Fruit fly (Drosophila melanogaster) whole organism, embryonic: ENCODE measurements around the gene Tob.

Source experiments
- ATbp ChIP-seq: fragments of 200-800 bp; sonication (Bioruptor generic); optimal IDR thresholded peaks from 2 replicates; lab custom pipeline; 2017; ENCODE audit warnings: missing biosample characterization, mild to moderate bottlenecking, missing genetic modification characterization, missing genetic modification reagents
- Awh ChIP-seq: fragments of 200-800 bp; sonication (Bioruptor generic); IDR thresholded peaks from 2 replicates; pipeline ENCODE4, ENCODE4 v1.3.6; 2022; ENCODE audit warnings: missing biosample characterization, missing genetic modification characterization
- CG11695 ChIP-seq: fragments of 200-800 bp; sonication (Bioruptor generic); IDR thresholded peaks from 3 replicates; pipeline ENCODE4 v1.3.6; 2022; ENCODE audit warnings: missing biosample characterization, missing genetic modification characterization
- CG12659 ChIP-seq: fragments of 200-800 bp; sonication (Bioruptor generic); optimal IDR thresholded peaks from 3 replicates; lab custom pipeline; 2017; ENCODE audit warnings: mild to moderate bottlenecking, missing biosample characterization, missing genetic modification reagents, missing genetic modification characterization
- CG12769 ChIP-seq: fragments of 200-800 bp; sonication (Bioruptor generic); optimal IDR thresholded peaks from 2 replicates; lab custom pipeline; 2019; ENCODE audit warnings: missing biosample characterization, mild to moderate bottlenecking, missing genetic modification characterization, moderate library complexity
- CG13624 ChIP-seq: fragments of 200-800 bp; sonication (Bioruptor generic); optimal IDR thresholded peaks from 2 replicates; lab custom pipeline; 2016; ENCODE audit warnings: missing biosample characterization, missing genetic modification characterization
- CG17802 ChIP-seq: fragments of 200-800 bp; sonication (Bioruptor generic); optimal IDR thresholded peaks from 2 replicates; lab custom pipeline; 2018; ENCODE audit warnings: missing biosample characterization, mild to moderate bottlenecking, missing genetic modification characterization, moderate library complexity
- CG18011 ChIP-seq: fragments of 200-800 bp; sonication (Bioruptor generic); optimal IDR thresholded peaks from 2 replicates; lab custom pipeline; 2017; ENCODE audit warnings: missing biosample characterization, missing genetic modification characterization, mild to moderate bottlenecking, moderate library complexity, missing genotype
- CG18619 ChIP-seq: fragments of 200-800 bp; sonication (Bioruptor generic); optimal IDR thresholded peaks from 3 replicates; lab custom pipeline; 2017; ENCODE audit warnings: missing biosample characterization, mild to moderate bottlenecking, missing genetic modification characterization
- CG18764 ChIP-seq: fragments of 200-800 bp; sonication (Bioruptor generic); optimal IDR thresholded peaks from 3 replicates; lab custom pipeline; 2016; ENCODE audit warnings: missing biosample characterization, missing genetic modification characterization
- CG2199 ChIP-seq: fragments of 200-800 bp; sonication (Bioruptor generic); IDR thresholded peaks from 3 replicates; pipeline ENCODE4 v1.3.6; 2022; ENCODE audit warnings: missing biosample characterization, missing genetic modification characterization
- CG31224 ChIP-seq: fragments of 200-800 bp; sonication (Bioruptor generic); IDR thresholded peaks from 2 replicates; pipeline ENCODE4 v1.3.6; 2022; ENCODE audit warnings: missing biosample characterization, missing genetic modification characterization
- CG3163 ChIP-seq: fragments of 200-800 bp; sonication (Bioruptor generic); optimal IDR thresholded peaks from 3 replicates; lab custom pipeline; 2016; ENCODE audit warnings: missing biosample characterization, missing genetic modification characterization
- CG34224 ChIP-seq: fragments of 200-800 bp; sonication (Bioruptor generic); IDR thresholded peaks from 3 replicates; pipeline ENCODE4 v1.3.6; 2022; ENCODE audit warnings: missing biosample characterization, missing genetic modification characterization; ENCODE audit not compliant: partially characterized antibody
- CG3995 ChIP-seq: fragments of 200-800 bp; sonication (Bioruptor generic); optimal IDR thresholded peaks from 3 replicates; lab custom pipeline; 2016; ENCODE audit warnings: missing biosample characterization, missing genetic modification characterization
- CG4360 ChIP-seq: fragments of 200-800 bp; sonication (Bioruptor generic); IDR thresholded peaks from 2 replicates; pipeline ENCODE4 v1.3.6; 2022; ENCODE audit warnings: missing biosample characterization, missing genetic modification characterization
- CG8089 ChIP-seq: fragments of 200-800 bp; sonication (Bioruptor generic); optimal IDR thresholded peaks from 3 replicates; lab custom pipeline; 2016; ENCODE audit warnings: missing biosample characterization, missing genetic modification characterization
- CG8290 ChIP-seq, 3 experiments: fragments of 200-800 bp; sonication (Bioruptor generic); optimal IDR thresholded peaks; 2 replicates each; lab custom pipeline; 2016 to 2019; ENCODE audit warnings: missing biosample characterization in 3 of 3, missing genetic modification characterization in 3 of 3, mild to moderate bottlenecking in 2 of 3, moderate library complexity in 1 of 3
- CG8388 ChIP-seq: fragments of 200-800 bp; sonication (Bioruptor generic); optimal IDR thresholded peaks from 2 replicates; lab custom pipeline; 2019; ENCODE audit warnings: missing biosample characterization, mild to moderate bottlenecking, missing genetic modification characterization, moderate library complexity
- CG9215 ChIP-seq: fragments of 200-800 bp; sonication (Bioruptor generic); IDR thresholded peaks from 2 replicates; pipeline ENCODE4 v1.3.6; 2022; ENCODE audit warnings: missing biosample characterization, missing genetic modification characterization
- CG9437 ChIP-seq: fragments of 200-800 bp; sonication (Bioruptor generic); optimal IDR thresholded peaks from 2 replicates; lab custom pipeline; 2018; ENCODE audit warnings: missing biosample characterization, mild to moderate bottlenecking, missing genetic modification characterization
- CG9797 ChIP-seq: fragments of 200-800 bp; sonication (Bioruptor generic); optimal IDR thresholded peaks from 3 replicates; lab custom pipeline; 2018; ENCODE audit warnings: missing biosample characterization, mild to moderate bottlenecking, missing genetic modification characterization
- Dad ChIP-seq: fragments of 200-800 bp; sonication (Bioruptor generic); optimal IDR thresholded peaks from 3 replicates; lab custom pipeline; 2016; ENCODE audit warnings: missing biosample characterization, missing genetic modification characterization
- Dfd ChIP-seq, 2 experiments: fragments of >200 bp; optimal IDR thresholded peaks; 2 replicates each; lab custom pipeline; 2017; ENCODE audit warnings: missing biosample characterization in 2 of 2, missing genetic modification characterization in 2 of 2
- Dip3 ChIP-seq: fragments of 200-800 bp; sonication (Bioruptor generic); optimal IDR thresholded peaks from 3 replicates; lab custom pipeline; 2016; ENCODE audit warnings: missing biosample characterization, missing genetic modification characterization
- Doc3 ChIP-seq: fragments of 200-800 bp; sonication (Bioruptor generic); IDR thresholded peaks from 3 replicates; pipeline ENCODE4 v1.3.6; 2022; ENCODE audit warnings: missing biosample characterization, missing genetic modification characterization; ENCODE audit not compliant: partially characterized antibody
- Ets65A ChIP-seq: fragments of 200-800 bp; sonication (Bioruptor generic); peaks from one replicate; lab custom pipeline; 2016; ENCODE audit warnings: missing biosample characterization, missing genetic modification characterization
- HHEX ChIP-seq: fragments of 200-800 bp; sonication (Bioruptor generic); optimal IDR thresholded peaks from 3 replicates; lab custom pipeline; 2017; ENCODE audit warnings: missing biosample characterization, mild to moderate bottlenecking, missing genetic modification characterization, missing genetic modification reagents
- HmgZ ChIP-seq: fragments of 200-800 bp; sonication (Bioruptor generic); optimal IDR thresholded peaks from 2 replicates; lab custom pipeline; 2018; ENCODE audit warnings: missing biosample characterization, mild to moderate bottlenecking, missing genetic modification characterization
- Meics ChIP-seq: fragments of 200-800 bp; sonication (Bioruptor generic); optimal IDR thresholded peaks from 2 replicates; lab custom pipeline; 2017; ENCODE audit warnings: missing biosample characterization, mild to moderate bottlenecking, missing genetic modification characterization
- Myb ChIP-seq: fragments of 200-800 bp; sonication (Bioruptor generic); optimal IDR thresholded peaks from 2 replicates; lab custom pipeline; 2016; ENCODE audit warnings: missing biosample characterization, missing genetic modification characterization
- NC2β ChIP-seq: fragments of 200-800 bp; sonication (Bioruptor generic); optimal IDR thresholded peaks from 2 replicates; lab custom pipeline; 2016; ENCODE audit warnings: missing biosample characterization, missing genetic modification characterization
- NfI ChIP-seq: fragments of 200-800 bp; sonication (Bioruptor generic); optimal IDR thresholded peaks from 3 replicates; lab custom pipeline; 2018; ENCODE audit warnings: missing biosample characterization, mild to moderate bottlenecking, missing genetic modification characterization, moderate library complexity
- Ravus ChIP-seq: fragments of 200-800 bp; sonication (Bioruptor generic); IDR thresholded peaks from 2 replicates; pipeline ENCODE4 v1.3.6; 2022; ENCODE audit warnings: missing biosample characterization, missing genetic modification characterization
- Vsx1 ChIP-seq: fragments of 200-800 bp; sonication (Bioruptor generic); optimal IDR thresholded peaks from 2 replicates; lab custom pipeline; 2017; ENCODE audit warnings: missing biosample characterization, mild to moderate bottlenecking, missing genetic modification characterization, missing genetic modification reagents
- Xbp1 ChIP-seq: fragments of 200-800 bp; sonication (Bioruptor generic); optimal IDR thresholded peaks from 3 replicates; lab custom pipeline; 2016; ENCODE audit warnings: missing biosample characterization, mild to moderate bottlenecking, missing genetic modification characterization
- cas ChIP-seq: fragments of 200-800 bp; sonication (Bioruptor generic); IDR thresholded peaks from 2 replicates; pipeline ENCODE4 v1.3.6; 2022; ENCODE audit warnings: missing biosample characterization, missing genetic modification characterization
- crc ChIP-seq: fragments of 200-800 bp; sonication (Bioruptor generic); optimal IDR thresholded peaks from 2 replicates; lab custom pipeline; 2016; ENCODE audit warnings: missing biosample characterization, missing genetic modification characterization
- crp ChIP-seq, 2 experiments: fragments of 200-800 bp; sonication (Bioruptor generic); optimal IDR thresholded peaks; 2 replicates in 1 of 2; 3 replicates in 1 of 2; lab custom pipeline; 2017; ENCODE audit warnings: missing biosample characterization in 2 of 2, missing genetic modification characterization in 2 of 2, mild to moderate bottlenecking in 1 of 2, moderate library complexity in 1 of 2
- emc ChIP-seq: fragments of 200-800 bp; sonication (Bioruptor generic); optimal IDR thresholded peaks from 2 replicates; lab custom pipeline; 2016; ENCODE audit warnings: missing biosample characterization, missing genetic modification characterization
- ewg ChIP-seq: fragments of 200-800 bp; sonication (Bioruptor generic); optimal IDR thresholded peaks from 3 replicates; lab custom pipeline; 2017; ENCODE audit warnings: mild to moderate bottlenecking, missing biosample characterization, missing genetic modification reagents, missing genetic modification characterization
- eyg ChIP-seq: fragments of 200-800 bp; sonication (Bioruptor generic); optimal IDR thresholded peaks from 3 replicates; lab custom pipeline; 2016; ENCODE audit warnings: missing biosample characterization, missing genetic modification characterization
- hbn ChIP-seq: fragments of 200-800 bp; sonication (Bioruptor generic); IDR thresholded peaks from 2 replicates; pipeline ENCODE4 v1.3.6; 2022; ENCODE audit warnings: missing biosample characterization, missing genetic modification characterization; ENCODE audit not compliant: partially characterized antibody
- phol ChIP-seq: fragments of 200-800 bp; sonication (Bioruptor generic); optimal IDR thresholded peaks from 3 replicates; lab custom pipeline; 2018; ENCODE audit warnings: missing biosample characterization, mild to moderate bottlenecking, missing genetic modification characterization, moderate library complexity
- prd ChIP-seq, 3 experiments: fragments of >200 bp in 2 of 3; fragments of 200-800 bp in 1 of 3; sonication (Bioruptor generic) in 1 of 3; optimal IDR thresholded peaks in 2 of 3; IDR thresholded peaks in 1 of 3; 2 replicates in 2 of 3; 3 replicates in 1 of 3; pipeline versions ENCODE4 v1.3.6 to Lab custom; 2017 to 2022; ENCODE audit warnings: missing biosample characterization in 1 of 3, missing genetic modification characterization in 1 of 3
- pum ChIP-seq: fragments of 200-800 bp; sonication (Bioruptor generic); optimal IDR thresholded peaks from 2 replicates; lab custom pipeline; 2016; ENCODE audit warnings: missing biosample characterization, missing genetic modification characterization
- tx ChIP-seq: fragments of 200-800 bp; sonication (Bioruptor generic); optimal IDR thresholded peaks from 2 replicates; lab custom pipeline; 2016; ENCODE audit warnings: missing biosample characterization, missing genetic modification characterization
- unpg ChIP-seq: fragments of 200-800 bp; sonication (Bioruptor generic); optimal IDR thresholded peaks from 3 replicates; lab custom pipeline; 2018; ENCODE audit warnings: missing biosample characterization, mild to moderate bottlenecking, missing genetic modification characterization, moderate library complexity
- z ChIP-seq: fragments of 200-800 bp; sonication (Bioruptor generic); IDR thresholded peaks from 3 replicates; pipeline ENCODE4 v1.3.6; 2022; ENCODE audit warnings: missing biosample characterization, missing genetic modification characterization
- zfh1 ChIP-seq: fragments of 200-800 bp; sonication (Bioruptor generic); IDR thresholded peaks from 3 replicates; pipeline ENCODE4 v1.3.6; 2022; ENCODE audit warnings: missing biosample characterization, missing genetic modification characterization

Gene Tob

dm6 chrX:16103482-16103881, 12.2 kb upstream of the Tob start (continued):
- TF ChIP-seq tx (GFP tag; lab: Kevin White, UChicago) (peak; percentile 24), ATbp (GFP tag; lab: Kevin White, UChicago) (no peak), phol (tag; lab: Kevin White, UChicago) (peak; percentile 28), z (no peak), CG12659 (no peak), Ravus (GFP tag; lab: Robert Waterston, UW) (no peak), ewg (GFP tag; lab: Kevin White, UChicago) (no peak), CG2199 (0 out of 3 replicates have a peak, but pooled peaks have one; percentile 34), CG13624 (no peak), NfI (GFP tag; lab: Kevin White, UChicago) (no peak), CG34224 (no peak), CG4360 (GFP tag; lab: Robert Waterston, UW) (no peak), CG3995 (no peak), crc (GFP tag; lab: Kevin White, UChicago) (no peak), CG18011 (GFP tag; lab: Kevin White, UChicago) (no peak), CG3163 (GFP tag; lab: Kevin White, UChicago) (no peak), HHEX (peak; percentile 30), Myb (no peak), Vsx1 (GFP tag; lab: Kevin White, UChicago) (no peak), eyg (no peak), emc (GFP tag; lab: Kevin White, UChicago) (no peak), CG18619 (GFP tag; lab: Kevin White, UChicago) (no peak), Dip3 (no peak), CG9215 (GFP tag; lab: Robert Waterston, UW) (no peak), Meics (GFP tag; lab: Kevin White, UChicago) (peak; percentile 1), CG9437 (GFP tag; lab: Kevin White, UChicago) (no peak), crp (GFP tag; optimal IDR thresholded peaks at IDR 0.05; lab: Kevin White, UChicago) (no peak), Doc3 (GFP tag; lab: Robert Waterston, UW) (no peak), CG18764 (GFP tag; lab: Kevin White, UChicago) (peak; percentile 5), NC2β (GFP tag; lab: Kevin White, UChicago) (peak; percentile 1), CG31224 (GFP tag; lab: Robert Waterston, UW) (peak; percentile 24; the same call in 1 of the 2 replicates), cas (GFP tag; lab: Robert Waterston, UW) (no peak), CG8388 (GFP tag; lab: Kevin White, UChicago) (no peak), Dad (GFP tag; lab: Kevin White, UChicago) (peak; percentile 19), Xbp1 (GFP tag; lab: Kevin White, UChicago) (peak; percentile 60), Awh (no peak), unpg (peak; percentile 38), pum (peak; percentile 34), prd (optimal IDR thresholded peaks at IDR 0.05; lab: Kevin White, UChicago) (no peak), prd (GFP tag; IDR thresholded peaks at IDR 0.05; lab: Robert Waterston, UW) (peak; percentile 74), HmgZ (tag; lab: Kevin White, UChicago) (no peak), Dfd (GFP tag; optimal IDR thresholded peaks at IDR 0.05; lab: Kevin White, UChicago) (no peak), CG11695 (peak; percentile 46; the same call in 1 of the 3 replicates), CG12769 (tag; lab: Kevin White, UChicago) (no peak), Ets65A (peak; percentile 78), zfh1 (peak; percentile 55), CG8290 (GFP tag; optimal IDR thresholded peaks at IDR 0.05; lab: Kevin White, UChicago) (peak; percentile 14), CG8290 (tag; optimal IDR thresholded peaks at IDR 0.05; lab: Kevin White, UChicago) (no peak), CG8089 (GFP tag; lab: Kevin White, UChicago) (no peak), CG17802 (tag; lab: Kevin White, UChicago) (no peak), CG9797 (GFP tag; lab: Kevin White, UChicago) (no peak), hbn (no peak)
